Fruit fly (Drosophila melanogaster) whole organism, embryonic: ENCODE measurements around the gene Vsp37A.

Experiments used
- Ada2b ChIP-seq: fragments of 200-800 bp; sonication (Bioruptor generic); IDR thresholded peaks from 2 replicates; pipeline ENCODE4 v1.3.6; 2022; ENCODE audit warnings: missing biosample characterization, missing genetic modification characterization
- B-H1 ChIP-seq: fragments of 200-800 bp; sonication (Bioruptor generic); IDR thresholded peaks from 3 replicates; pipeline ENCODE4 v1.3.6; 2022; ENCODE audit warnings: missing biosample characterization, missing genetic modification characterization
- CG10274 ChIP-seq: fragments of 200-800 bp; sonication (Bioruptor generic); optimal IDR thresholded peaks from 3 replicates; lab custom pipeline; 2017; ENCODE audit warnings: missing biosample characterization, mild to moderate bottlenecking, missing genetic modification characterization
- CG10654 ChIP-seq: fragments of 200-800 bp; sonication (Bioruptor generic); optimal IDR thresholded peaks from 2 replicates; lab custom pipeline; 2016; ENCODE audit warnings: missing biosample characterization, missing genetic modification characterization
- CG10979 ChIP-seq: fragments of 200-800 bp; sonication (Bioruptor generic); optimal IDR thresholded peaks from 2 replicates; lab custom pipeline; 2018; ENCODE audit warnings: missing biosample characterization, mild to moderate bottlenecking, missing genetic modification characterization, moderate library complexity
- CG11398 ChIP-seq: fragments of 200-800 bp; sonication (Bioruptor generic); optimal IDR thresholded peaks from 2 replicates; lab custom pipeline; 2016; ENCODE audit warnings: missing biosample characterization, missing genetic modification characterization
- CG11504 ChIP-seq: fragments of 200-800 bp; sonication (Bioruptor generic); optimal IDR thresholded peaks from 3 replicates; lab custom pipeline; 2019; ENCODE audit warnings: missing biosample characterization, mild to moderate bottlenecking, missing genetic modification characterization, moderate library complexity
- CG11695 ChIP-seq: fragments of 200-800 bp; sonication (Bioruptor generic); IDR thresholded peaks from 3 replicates; pipeline ENCODE4 v1.3.6; 2022; ENCODE audit warnings: missing biosample characterization, missing genetic modification characterization
- CG13775 ChIP-seq: fragments of 200-800 bp; sonication (Bioruptor generic); optimal IDR thresholded peaks from 3 replicates; lab custom pipeline; 2017; ENCODE audit warnings: missing biosample characterization, mild to moderate bottlenecking, missing genetic modification characterization
- CG15514 ChIP-seq: fragments of 200-800 bp; sonication (Bioruptor generic); optimal IDR thresholded peaks from 3 replicates; lab custom pipeline; 2017; ENCODE audit warnings: missing biosample characterization, missing genetic modification characterization, mild to moderate bottlenecking, moderate library complexity, missing genetic modification reagents
- CG17186 ChIP-seq: fragments of 200-800 bp; sonication (Bioruptor generic); optimal IDR thresholded peaks from 3 replicates; lab custom pipeline; 2017; ENCODE audit warnings: missing biosample characterization, missing genetic modification reagents, missing genetic modification characterization
- CG17568 ChIP-seq: fragments of 200-800 bp; sonication (Bioruptor generic); optimal IDR thresholded peaks from 2 replicates; lab custom pipeline; 2018; ENCODE audit warnings: missing biosample characterization, mild to moderate bottlenecking, missing genetic modification characterization, moderate library complexity
- CG1832 ChIP-seq: fragments of 200-800 bp; sonication (Bioruptor generic); optimal IDR thresholded peaks from 2 replicates; lab custom pipeline; 2017; ENCODE audit warnings: missing biosample characterization, mild to moderate bottlenecking, missing genetic modification characterization, inconsistent platforms
- CG2120 ChIP-seq: fragments of 200-800 bp; sonication (Bioruptor generic); optimal IDR thresholded peaks from 3 replicates; lab custom pipeline; 2016; ENCODE audit warnings: missing biosample characterization, missing genetic modification characterization
- CG33213 ChIP-seq: fragments of 200-800 bp; sonication (Bioruptor generic); optimal IDR thresholded peaks from 3 replicates; lab custom pipeline; 2016; ENCODE audit warnings: missing biosample characterization, missing genetic modification characterization
- CG4360 ChIP-seq: fragments of 200-800 bp; sonication (Bioruptor generic); IDR thresholded peaks from 2 replicates; pipeline ENCODE4 v1.3.6; 2022; ENCODE audit warnings: missing biosample characterization, missing genetic modification characterization
- CG43689 ChIP-seq: fragments of 200-800 bp; sonication (Bioruptor generic); IDR thresholded peaks from 2 replicates; pipeline ENCODE4 v1.3.6; 2022; ENCODE audit warnings: missing biosample characterization, missing genetic modification characterization
- CG4730 ChIP-seq: fragments of 200-800 bp; sonication (Bioruptor generic); IDR thresholded peaks from 2 replicates; pipeline ENCODE4 v1.3.6; 2022; ENCODE audit warnings: missing biosample characterization, missing genetic modification characterization
- CG5953 ChIP-seq: fragments of 200-800 bp; sonication (Bioruptor generic); IDR thresholded peaks from 2 replicates; pipeline ENCODE4 v1.3.6; 2022; ENCODE audit warnings: missing biosample characterization, missing genetic modification characterization
- CG7786 ChIP-seq: fragments of 200-800 bp; sonication (Bioruptor generic); optimal IDR thresholded peaks from 2 replicates; lab custom pipeline; 2016; ENCODE audit warnings: missing biosample characterization, missing genetic modification characterization
- CG8281 ChIP-seq: fragments of 200-800 bp; sonication (Bioruptor generic); optimal IDR thresholded peaks from 2 replicates; lab custom pipeline; 2018; ENCODE audit warnings: missing biosample characterization, mild to moderate bottlenecking, missing genetic modification characterization, moderate library complexity
- CG8290 ChIP-seq, 3 experiments: fragments of 200-800 bp; sonication (Bioruptor generic); optimal IDR thresholded peaks; 2 replicates each; lab custom pipeline; 2016 to 2019; ENCODE audit warnings: missing biosample characterization in 3 of 3, missing genetic modification characterization in 3 of 3, mild to moderate bottlenecking in 2 of 3, moderate library complexity in 1 of 3
- CG9817 ChIP-seq: fragments of 200-800 bp; sonication (Bioruptor generic); optimal IDR thresholded peaks from 2 replicates; lab custom pipeline; 2018; ENCODE audit warnings: missing biosample characterization, mild to moderate bottlenecking, missing genetic modification characterization, moderate library complexity
- CHES-1-like ChIP-seq: fragments of 200-800 bp; sonication (Bioruptor generic); optimal IDR thresholded peaks from 2 replicates; lab custom pipeline; 2016; ENCODE audit warnings: missing biosample characterization, missing genetic modification characterization
- CTCF ChIP-seq: fragments of 200-800 bp; sonication (Bioruptor generic); optimal IDR thresholded peaks from 2 replicates; lab custom pipeline; 2017; ENCODE audit warnings: missing biosample characterization, mild to moderate bottlenecking, missing genetic modification characterization, moderate library complexity
- Chrac-16 ChIP-seq: fragments of 200-800 bp; sonication (Bioruptor generic); optimal IDR thresholded peaks from 3 replicates; lab custom pipeline; 2016; ENCODE audit warnings: missing biosample characterization, missing genetic modification characterization
- Dfd ChIP-seq, 2 experiments: fragments of >200 bp; optimal IDR thresholded peaks; 2 replicates each; lab custom pipeline; 2017; ENCODE audit warnings: missing biosample characterization in 2 of 2, missing genetic modification characterization in 2 of 2
- Dip3 ChIP-seq: fragments of 200-800 bp; sonication (Bioruptor generic); optimal IDR thresholded peaks from 3 replicates; lab custom pipeline; 2016; ENCODE audit warnings: missing biosample characterization, missing genetic modification characterization
- Dref ChIP-seq: fragments of 200-800 bp; sonication (Bioruptor generic); IDR thresholded peaks from 2 replicates; pipeline ENCODE4 v1.3.6; 2022; ENCODE audit warnings: missing biosample characterization, missing genetic modification characterization
- Drgx ChIP-seq: fragments of 200-800 bp; sonication (Bioruptor generic); IDR thresholded peaks from 2 replicates; pipeline ENCODE4 v1.3.6; 2022; ENCODE audit warnings: missing biosample characterization, missing genetic modification characterization
- MESR4 ChIP-seq: fragments of 200-800 bp; sonication (Bioruptor generic); optimal IDR thresholded peaks from 2 replicates; lab custom pipeline; 2018; ENCODE audit warnings: missing biosample characterization, mild to moderate bottlenecking, missing genetic modification characterization, moderate library complexity
- Med ChIP-seq: fragments of 200-800 bp; sonication (Bioruptor generic); peaks from one replicate; lab custom pipeline; 2016; ENCODE audit warnings: missing biosample characterization, missing genetic modification characterization, mild to moderate bottlenecking, inconsistent platforms, moderate library complexity
- Meics ChIP-seq: fragments of 200-800 bp; sonication (Bioruptor generic); optimal IDR thresholded peaks from 2 replicates; lab custom pipeline; 2017; ENCODE audit warnings: missing biosample characterization, mild to moderate bottlenecking, missing genetic modification characterization
- Ssrp ChIP-seq: fragments of 200-800 bp; sonication (Bioruptor generic); optimal IDR thresholded peaks from 2 replicates; lab custom pipeline; 2018; ENCODE audit warnings: missing biosample characterization, mild to moderate bottlenecking, missing genetic modification characterization, moderate library complexity
- Tbp ChIP-seq: fragments of >200 bp; optimal IDR thresholded peaks from 2 replicates; lab custom pipeline; 2018; ENCODE audit warnings: missing biosample characterization, missing genetic modification characterization
- ap ChIP-seq: fragments of 200-800 bp; sonication (Bioruptor generic); IDR thresholded peaks from 2 replicates; pipeline ENCODE4 v1.3.6; 2022; ENCODE audit warnings: missing biosample characterization, missing genetic modification characterization
- ato ChIP-seq: fragments of 200-800 bp; sonication (Bioruptor generic); IDR thresholded peaks from 2 replicates; pipeline ENCODE4 v1.3.6; 2022; ENCODE audit warnings: missing biosample characterization, missing genetic modification characterization; ENCODE audit not compliant: partially characterized antibody
- bsh ChIP-seq, 2 experiments: fragments of 200-800 bp; sonication (Bioruptor generic); optimal IDR thresholded peaks; 2 replicates each; lab custom pipeline; 2017 to 2018; ENCODE audit warnings: mild to moderate bottlenecking in 2 of 2, missing biosample characterization in 2 of 2, missing genetic modification characterization in 2 of 2, moderate library complexity in 1 of 2
- cad ChIP-seq: fragments of >200 bp; optimal IDR thresholded peaks from 2 replicates; lab custom pipeline; 2017; ENCODE audit warnings: missing biosample characterization, missing genetic modification characterization
- croc ChIP-seq: fragments of 200-800 bp; sonication (Bioruptor generic); conservative IDR thresholded peaks from 3 replicates; pipeline ENCODE4 v1.3.6; 2022; ENCODE audit warnings: missing biosample characterization, missing genetic modification characterization
- emc ChIP-seq: fragments of 200-800 bp; sonication (Bioruptor generic); optimal IDR thresholded peaks from 2 replicates; lab custom pipeline; 2016; ENCODE audit warnings: missing biosample characterization, missing genetic modification characterization
- exex ChIP-seq: fragments of 200-800 bp; sonication (Bioruptor generic); optimal IDR thresholded peaks from 4 replicates; lab custom pipeline; 2018; ENCODE audit warnings: missing biosample characterization, mild to moderate bottlenecking, missing genetic modification characterization, moderate library complexity
- gro ChIP-seq: fragments of 200-800 bp; sonication (Bioruptor generic); optimal IDR thresholded peaks from 2 replicates; lab custom pipeline; 2016; ENCODE audit warnings: missing biosample characterization, missing genetic modification characterization
- gsb ChIP-seq: fragments of 200-800 bp; sonication (Bioruptor generic); IDR thresholded peaks from 2 replicates; pipeline ENCODE4 v1.3.6; 2022; ENCODE audit warnings: missing biosample characterization, missing genetic modification characterization
- nmo ChIP-seq: fragments of 200-800 bp; sonication (Bioruptor generic); optimal IDR thresholded peaks from 2 replicates; lab custom pipeline; 2018; ENCODE audit warnings: missing biosample characterization, mild to moderate bottlenecking, missing genetic modification characterization, moderate library complexity
- pros ChIP-seq: fragments of 200-800 bp; sonication (Bioruptor generic); optimal IDR thresholded peaks from 3 replicates; lab custom pipeline; 2019; ENCODE audit warnings: missing biosample characterization, mild to moderate bottlenecking, missing genetic modification characterization, moderate library complexity
- row ChIP-seq: fragments of 200-800 bp; sonication (Bioruptor generic); IDR thresholded peaks from 3 replicates; pipeline ENCODE4 v1.3.6; 2022; ENCODE audit warnings: missing biosample characterization, missing genetic modification characterization
- sd ChIP-seq: fragments of 200-800 bp; sonication (Bioruptor generic); optimal IDR thresholded peaks from 3 replicates; lab custom pipeline; 2018; ENCODE audit warnings: missing biosample characterization, mild to moderate bottlenecking, missing genetic modification characterization, moderate library complexity
- sisA ChIP-seq: fragments of 200-800 bp; sonication (Bioruptor generic); IDR thresholded peaks from 2 replicates; pipeline ENCODE4 v1.3.6; 2022; ENCODE audit warnings: missing biosample characterization, missing genetic modification characterization
- unc-4 ChIP-seq: fragments of 200-800 bp; sonication (Bioruptor generic); IDR thresholded peaks from 2 replicates; pipeline ENCODE4 v1.3.6; 2022; ENCODE audit warnings: missing biosample characterization, missing genetic modification characterization; ENCODE audit not compliant: partially characterized antibody
- wdn ChIP-seq: fragments of 200-800 bp; sonication (Bioruptor generic); IDR thresholded peaks from 2 replicates; pipeline ENCODE4 v1.3.6; 2022; ENCODE audit warnings: missing biosample characterization, missing genetic modification characterization
- wor ChIP-seq: fragments of 200-800 bp; sonication (Bioruptor generic); IDR thresholded peaks from 2 replicates; pipeline ENCODE4 v1.3.6; 2022; ENCODE audit warnings: missing biosample characterization, missing genetic modification characterization

Vsp37A gene

DNA sequence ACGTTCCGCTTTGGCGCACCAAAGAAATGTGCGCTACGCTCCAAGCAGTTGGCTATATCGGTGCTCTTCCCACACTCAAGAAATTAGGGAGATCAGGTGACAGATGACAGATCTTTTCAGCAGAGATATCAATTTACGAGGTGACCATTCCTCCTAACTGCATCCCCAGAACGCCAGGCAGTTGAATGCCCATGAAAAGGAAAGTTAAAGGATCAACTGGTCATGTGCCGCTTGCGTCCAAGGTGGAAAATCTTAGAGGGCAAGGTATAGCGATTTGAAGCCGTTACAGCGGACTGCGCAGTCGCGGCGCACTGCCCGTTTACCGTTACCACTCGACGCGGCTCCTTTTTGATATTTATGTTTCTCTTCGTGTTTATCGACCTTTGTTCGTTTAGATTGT is 2.7 kb upstream of the Vsp37A start (continued):
- TF ChIP-seq pros (peak; percentile 16), ato (GFP tag; lab: Robert Waterston, UW) (no peak), MESR4 (GFP tag; lab: Kevin White, UChicago) (no peak), Meics (GFP tag; lab: Kevin White, UChicago) (peak; percentile 10), gro (peak; percentile 12), CG15514 (GFP tag; lab: Kevin White, UChicago) (no peak), Ssrp (tag; lab: Kevin White, UChicago) (peak; percentile 28), CG9817 (tag; lab: Kevin White, UChicago) (no peak), Dip3 (GFP tag; lab: Kevin White, UChicago) (peak; percentile 62), CG7786 (GFP tag; lab: Kevin White, UChicago) (peak; percentile 53), CG11695 (GFP tag; lab: Robert Waterston, UW) (no peak), row (peak; percentile 60), CG4360 (GFP tag; lab: Robert Waterston, UW) (no peak), CTCF (no peak), CG11398 (GFP tag; lab: Kevin White, UChicago) (peak; percentile 2), sd (tag; lab: Kevin White, UChicago) (no peak), cad (GFP tag; lab: Kevin White, UChicago) (no peak), bsh (GFP tag; optimal IDR thresholded peaks at IDR 0.05; lab: Kevin White, UChicago) (peak in 1 of 2 experiments; percentile 25), croc (GFP tag; lab: Robert Waterston, UW) (no peak), Drgx (GFP tag; lab: Robert Waterston, UW) (no peak), CG10979 (tag; lab: Kevin White, UChicago) (peak; percentile 16), CG8281 (tag; lab: Kevin White, UChicago) (no peak), Med (GFP tag; lab: Kevin White, UChicago) (peak; percentile 84), CG17186 (no peak), CG33213 (GFP tag; lab: Kevin White, UChicago) (no peak), Dfd (GFP tag; optimal IDR thresholded peaks at IDR 0.05; lab: Kevin White, UChicago) (no peak), CG10654 (GFP tag; lab: Kevin White, UChicago) (no peak), Tbp (no peak), sisA (GFP tag; lab: Robert Waterston, UW) (peak; percentile 33; the same call in 1 of the 2 replicates), CHES-1-like (GFP tag; lab: Kevin White, UChicago) (no peak), CG4730 (GFP tag; lab: Robert Waterston, UW) (no peak), wdn (GFP tag; lab: Robert Waterston, UW) (no peak), wor (no peak), Chrac-16 (GFP tag; lab: Kevin White, UChicago) (peak; percentile 35), CG11504 (peak; percentile 42), CG1832 (GFP tag; lab: Kevin White, UChicago) (no peak), CG8290 (GFP tag; optimal IDR thresholded peaks at IDR 0.05; lab: Kevin White, UChicago) (no peak), CG8290 (tag; optimal IDR thresholded peaks at IDR 0.05; lab: Kevin White, UChicago) (peak in 1 of 2 experiments; percentile 27), Ada2b (0 out of 2 replicates have a peak, but pooled peaks have one; percentile 16), CG17568 (GFP tag; lab: Kevin White, UChicago) (no peak), CG43689 (GFP tag; lab: Robert Waterston, UW) (no peak), CG13775 (GFP tag; lab: Kevin White, UChicago) (peak; percentile 22), emc (no peak), CG5953 (GFP tag; lab: Robert Waterston, UW) (no peak), CG2120 (GFP tag; lab: Kevin White, UChicago) (peak; percentile 34), Dref (GFP tag; lab: Robert Waterston, UW) (no peak), ap (no peak), gsb (no peak), CG10274 (GFP tag; lab: Kevin White, UChicago) (peak; percentile 98), nmo (GFP tag; lab: Kevin White, UChicago) (peak; percentile 39), exex (tag; lab: Kevin White, UChicago) (no peak), unc-4 (GFP tag; lab: Robert Waterston, UW) (no peak), B-H1 (GFP tag; lab: Robert Waterston, UW) (no peak)
